Fruit fly (Drosophila melanogaster): Measurements from ENCODE around the gene Surf4.

Gene Surf4

dm6 chr3R:15319912-15320746, 25.8 kb downstream of the Surf4 start, which contains the start of the genes CG6276 and CG44040 (continued):
- peak in 1 of 2 experiments; percentile 3 for TF ChIP-seq insv (GFP tag; optimal IDR thresholded peaks at IDR 0.05)
- TF ChIP-seq gsb-n (tag; optimal IDR thresholded peaks at IDR 0.05) = peak; percentile 2
- peak; percentile 44 for TF ChIP-seq NfI (GFP tag; optimal IDR thresholded peaks at IDR 0.05)
- no peak for TF ChIP-seq zf30C (GFP tag; optimal IDR thresholded peaks at IDR 0.05)
- no peak for TF ChIP-seq eve (GFP tag; optimal IDR thresholded peaks at IDR 0.05)
- TF ChIP-seq tll (GFP tag; optimal IDR thresholded peaks at IDR 0.05) = no peak
- TF ChIP-seq CG1832 (GFP tag; optimal IDR thresholded peaks at IDR 0.05) = no peak
- TF ChIP-seq CG10565 (GFP tag; optimal IDR thresholded peaks at IDR 0.05) = no peak
- peak; percentile 6 for TF ChIP-seq CG17912 (GFP tag; optimal IDR thresholded peaks at IDR 0.05)
- no peak for TF ChIP-seq pb (GFP tag; optimal IDR thresholded peaks at IDR 0.05)
- TF ChIP-seq CG7963 (GFP tag; IDR thresholded peaks at IDR 0.05; ENCODE audit: partially characterized antibody) = no peak
- TF ChIP-seq pho (GFP tag; optimal IDR thresholded peaks at IDR 0.05) = peak; percentile 69
- TF ChIP-seq Neu2 (GFP tag; optimal IDR thresholded peaks at IDR 0.05; ENCODE audit: borderline replicate concordance) = no peak
- peak; percentile 72 for TF ChIP-seq Meics (GFP tag; optimal IDR thresholded peaks at IDR 0.05)
- TF ChIP-seq CG12219 (GFP tag; optimal IDR thresholded peaks at IDR 0.05) = peak; percentile 22
- no peak for TF ChIP-seq scrt (GFP tag; optimal IDR thresholded peaks at IDR 0.05)
- no peak for TF ChIP-seq usp (GFP tag; optimal IDR thresholded peaks at IDR 0.05)
- peak; percentile 16 for TF ChIP-seq chn (GFP tag; optimal IDR thresholded peaks at IDR 0.05)
- no peak for TF ChIP-seq kni (GFP tag; optimal IDR thresholded peaks at IDR 0.05)
- peak; percentile 11 for TF ChIP-seq Max (GFP tag; optimal IDR thresholded peaks at IDR 0.05)
- no peak for TF ChIP-seq CG16815 (GFP tag; optimal IDR thresholded peaks at IDR 0.05)
- peak; percentile 39 for TF ChIP-seq fd64A (GFP tag; optimal IDR thresholded peaks at IDR 0.05)
- peak; percentile 34 for TF ChIP-seq CG7786 (GFP tag; optimal IDR thresholded peaks at IDR 0.05)
- peak; percentile 45; the same call in 1 of the 3 replicates for TF ChIP-seq dysf (GFP tag; IDR thresholded peaks at IDR 0.05)
- TF ChIP-seq Doc3 (GFP tag; IDR thresholded peaks at IDR 0.05; ENCODE audit: partially characterized antibody) = no peak
- TF ChIP-seq otp (GFP tag; IDR thresholded peaks at IDR 0.05) = 0 out of 3 replicates have a peak, but pooled peaks have one; percentile 23
- TF ChIP-seq Lim3 (GFP tag; IDR thresholded peaks at IDR 0.05) = no peak
- TF ChIP-seq sima (GFP tag; optimal IDR thresholded peaks at IDR 0.05) = no peak
- TF ChIP-seq hb (GFP tag; IDR thresholded peaks at IDR 0.05; ENCODE audit: partially characterized antibody) = no peak
- TF ChIP-seq CG8290 (GFP tag; optimal IDR thresholded peaks at IDR 0.05) = no peak
- peak; percentile 24 to 69 for TF ChIP-seq CG8290 (tag; optimal IDR thresholded peaks at IDR 0.05)
- peak; percentile 45 for TF ChIP-seq B-H2 (GFP tag; optimal IDR thresholded peaks at IDR 0.05)
- peak in 1 of 2 experiments; percentile 25 for TF ChIP-seq chif (GFP tag; optimal IDR thresholded peaks at IDR 0.05)
- TF ChIP-seq ATbp (GFP tag; optimal IDR thresholded peaks at IDR 0.05) = peak; percentile 36
- TF ChIP-seq HmgD (GFP tag; optimal IDR thresholded peaks at IDR 0.05) = no peak
- TF ChIP-seq so (GFP tag; IDR thresholded peaks at IDR 0.05) = no peak
- TF ChIP-seq abd-A (tag; optimal IDR thresholded peaks at IDR 0.05) = no peak
- no peak for TF ChIP-seq CG14860 (GFP tag; IDR thresholded peaks at IDR 0.05; ENCODE audit: partially characterized antibody)
- no peak for TF ChIP-seq nau (GFP tag; optimal IDR thresholded peaks at IDR 0.05)
- no peak for TF ChIP-seq CG7372 (GFP tag; IDR thresholded peaks at IDR 0.05)
- no peak for TF ChIP-seq tin (GFP tag; optimal IDR thresholded peaks at IDR 0.05)
- no peak for TF ChIP-seq CG10366 (GFP tag; IDR thresholded peaks at IDR 0.05)
- TF ChIP-seq gce (GFP tag; IDR thresholded peaks at IDR 0.05) = no peak
- no peak for TF ChIP-seq tna (GFP tag; IDR thresholded peaks at IDR 0.05; ENCODE audit: partially characterized antibody)
- peak; percentile 64 for TF ChIP-seq Hmr (GFP tag; optimal IDR thresholded peaks at IDR 0.05)
- TF ChIP-seq ewg (GFP tag; optimal IDR thresholded peaks at IDR 0.05) = no peak
- peak; percentile 13 for TF ChIP-seq CG10267 (tag; optimal IDR thresholded peaks at IDR 0.05)
- 0 out of 2 replicates have a peak, but pooled peaks have one; percentile 16 for TF ChIP-seq CG11247 (GFP tag; IDR thresholded peaks at IDR 0.05)
